Fruit fly (Drosophila melanogaster) whole organism, adult: ENCODE results near the gene CG43062.

Experiments used
- CG11617 ChIP-seq: fragments of 200-800 bp; sonication (Bioruptor generic); optimal IDR thresholded peaks from 2 replicates; lab custom pipeline; 2017; ENCODE audit warnings: mild to moderate bottlenecking, missing biosample characterization, missing genetic modification reagents, missing genetic modification characterization
- CG12768 ChIP-seq: fragments of 200-800 bp; sonication (Bioruptor generic); optimal IDR thresholded peaks from 2 replicates; lab custom pipeline; 2017; ENCODE audit warnings: missing biosample characterization, missing genetic modification characterization, mild to moderate bottlenecking, moderate library complexity, missing genetic modification reagents
- CG14711 ChIP-seq: fragments of 200-800 bp; sonication (Bioruptor generic); optimal IDR thresholded peaks from 2 replicates; lab custom pipeline; 2018; ENCODE audit warnings: missing biosample characterization, mild to moderate bottlenecking, missing genetic modification characterization, moderate library complexity
- CG1620 ChIP-seq: fragments of 200-800 bp; sonication (Bioruptor generic); optimal IDR thresholded peaks from 2 replicates; lab custom pipeline; 2016; ENCODE audit warnings: missing biosample characterization, missing genetic modification characterization
- CG33017 ChIP-seq: fragments of 200-800 bp; sonication (Bioruptor generic); optimal IDR thresholded peaks from 2 replicates; lab custom pipeline; 2018; ENCODE audit warnings: missing biosample characterization, mild to moderate bottlenecking, missing genetic modification characterization, moderate library complexity
- CG5204 ChIP-seq: fragments of 200-800 bp; sonication (Bioruptor generic); optimal IDR thresholded peaks from 2 replicates; lab custom pipeline; 2016; ENCODE audit warnings: missing biosample characterization, missing genetic modification characterization
- CG7045 ChIP-seq: fragments of 200-800 bp; sonication (Bioruptor generic); optimal IDR thresholded peaks from 2 replicates; lab custom pipeline; 2017; ENCODE audit warnings: missing biosample characterization, mild to moderate bottlenecking, missing genetic modification characterization
- CG7101 ChIP-seq: fragments of 200-800 bp; sonication (Bioruptor generic); optimal IDR thresholded peaks from 2 replicates; lab custom pipeline; 2018; ENCODE audit warnings: missing biosample characterization, mild to moderate bottlenecking, missing genetic modification characterization, moderate library complexity
- Clk ChIP-seq: fragments of 200-800 bp; sonication (Bioruptor generic); optimal IDR thresholded peaks from 2 replicates; lab custom pipeline; 2017; ENCODE audit warnings: missing biosample characterization, missing genetic modification characterization
- Crg-1 ChIP-seq: fragments of 200-800 bp; sonication (Bioruptor generic); optimal IDR thresholded peaks from 2 replicates; lab custom pipeline; 2016; ENCODE audit warnings: missing biosample characterization, missing genetic modification characterization
- Hr96 ChIP-seq: fragments of 200-800 bp; sonication (Bioruptor generic); optimal IDR thresholded peaks from 2 replicates; lab custom pipeline; 2016; ENCODE audit warnings: missing biosample characterization, missing genetic modification characterization
- Mnt ChIP-seq: fragments of 200-800 bp; sonication (Bioruptor generic); optimal IDR thresholded peaks from 2 replicates; lab custom pipeline; 2016; ENCODE audit warnings: missing biosample characterization, mild to moderate bottlenecking, missing genetic modification characterization
- bab1 ChIP-seq: fragments of 200-800 bp; sonication (Bioruptor generic); optimal IDR thresholded peaks from 3 replicates; lab custom pipeline; 2019; ENCODE audit warnings: missing biosample characterization, mild to moderate bottlenecking, missing genetic modification characterization, moderate library complexity
- cic ChIP-seq: fragments of 200-800 bp; sonication (Bioruptor generic); optimal IDR thresholded peaks from 2 replicates; lab custom pipeline; 2017; ENCODE audit warnings: missing biosample characterization, mild to moderate bottlenecking, missing genetic modification characterization, moderate library complexity
- cnc ChIP-seq, 2 experiments: fragments of >200 bp; optimal IDR thresholded peaks; 2 replicates each; lab custom pipeline; 2017
- kay ChIP-seq: fragments of 200-800 bp; sonication (Bioruptor generic); peaks from one replicate; lab custom pipeline; 2016; ENCODE audit warnings: missing biosample characterization, missing genetic modification characterization, borderline replicate concordance
- ovo ChIP-seq: fragments of 200-800 bp; sonication (Bioruptor generic); optimal IDR thresholded peaks from 2 replicates; lab custom pipeline; 2016; ENCODE audit warnings: missing biosample characterization, missing genetic modification characterization
- pad ChIP-seq: fragments of 200-800 bp; sonication (Bioruptor generic); optimal IDR thresholded peaks from 3 replicates; lab custom pipeline; 2017; ENCODE audit warnings: missing biosample characterization, missing genetic modification characterization, mild to moderate bottlenecking, moderate library complexity, missing genetic modification reagents
- tj ChIP-seq: fragments of 200-800 bp; sonication (Bioruptor generic); optimal IDR thresholded peaks from 3 replicates; lab custom pipeline; 2017; ENCODE audit warnings: missing biosample characterization, mild to moderate bottlenecking, missing genetic modification characterization, moderate library complexity
- toe ChIP-seq: fragments of 200-800 bp; sonication (Bioruptor generic); optimal IDR thresholded peaks from 2 replicates; lab custom pipeline; 2016; ENCODE audit warnings: missing biosample characterization, missing genetic modification characterization

CG43062 gene

DNA sequence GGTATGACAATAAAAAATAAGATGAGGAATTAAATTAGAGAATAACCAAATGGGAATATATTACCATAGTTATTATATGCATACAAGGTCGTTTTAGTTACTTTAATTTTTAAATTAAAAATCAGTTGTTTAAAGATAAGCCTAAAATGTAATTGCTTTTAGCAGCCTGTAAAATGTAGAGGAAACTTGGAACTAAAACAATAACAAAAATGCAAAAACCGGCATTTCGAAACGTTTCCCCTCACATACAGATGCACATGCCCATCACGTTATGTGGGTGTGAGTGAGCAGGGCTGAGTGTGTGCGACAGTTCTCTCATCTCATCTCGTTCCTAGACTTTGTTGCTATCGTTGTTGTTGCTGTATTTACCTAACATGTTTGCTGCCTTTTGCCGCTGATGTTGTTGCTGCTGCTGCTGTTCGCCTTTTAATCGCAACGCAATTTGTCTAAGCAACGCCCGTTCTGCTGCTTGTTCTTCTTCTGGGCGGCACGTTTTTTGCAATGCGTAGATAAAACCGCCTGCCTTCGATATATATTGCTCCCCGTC, 9.1 kb downstream of the CG43062 start:
- TF ChIP-seq Mnt (GFP tag; lab: Kevin White, UChicago) (peak; percentile 36), Crg-1 (GFP tag; lab: Kevin White, UChicago) (no peak), CG12768 (GFP tag; lab: Kevin White, UChicago) (no peak), kay (peak; percentile 96), bab1 (GFP tag; lab: Kevin White, UChicago) (no peak), pad (GFP tag; lab: Kevin White, UChicago) (peak; percentile 94), CG1620 (peak; percentile 35), CG7045 (no peak), toe (no peak), tj (GFP tag; lab: Kevin White, UChicago) (no peak), CG11617 (GFP tag; lab: Kevin White, UChicago) (no peak), cic (peak; percentile 31), Hr96 (GFP tag; lab: Kevin White, UChicago) (no peak), CG33017 (no peak), ovo (peak; percentile 32), Clk (GFP tag; lab: Kevin White, UChicago) (no peak), CG5204 (GFP tag; lab: Kevin White, UChicago) (no peak), CG7101 (tag; lab: Kevin White, UChicago) (no peak), CG14711 (tag; lab: Kevin White, UChicago) (no peak), cnc (optimal IDR thresholded peaks at IDR 0.05; lab: Kevin White, UChicago) (no peak)

DNA sequence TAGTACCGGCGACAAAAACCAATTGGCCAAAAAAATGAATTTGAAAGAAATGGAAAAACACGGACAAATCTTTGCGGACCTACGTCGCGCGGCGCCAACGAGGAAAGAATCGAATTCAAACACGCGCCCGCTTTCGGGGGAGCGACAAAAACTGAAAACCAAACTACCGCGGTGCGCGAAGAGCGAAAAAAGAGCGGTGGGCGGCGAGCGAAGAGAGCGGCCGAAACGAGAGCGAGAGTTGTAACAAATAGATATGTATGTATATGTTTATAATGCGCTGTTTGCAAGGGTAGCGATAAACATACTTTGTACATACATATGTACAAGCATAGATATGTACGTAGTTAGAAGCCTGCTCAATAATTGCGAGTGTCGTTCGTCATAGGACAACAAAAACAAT, 9.8 kb downstream of the CG43062 start:
- TF ChIP-seq CG14711 (tag; lab: Kevin White, UChicago) (no peak), CG33017 (no peak), toe (no peak), ovo (no peak), kay (no peak), Hr96 (GFP tag; lab: Kevin White, UChicago) (no peak), CG5204 (GFP tag; lab: Kevin White, UChicago) (no peak)

DNA sequence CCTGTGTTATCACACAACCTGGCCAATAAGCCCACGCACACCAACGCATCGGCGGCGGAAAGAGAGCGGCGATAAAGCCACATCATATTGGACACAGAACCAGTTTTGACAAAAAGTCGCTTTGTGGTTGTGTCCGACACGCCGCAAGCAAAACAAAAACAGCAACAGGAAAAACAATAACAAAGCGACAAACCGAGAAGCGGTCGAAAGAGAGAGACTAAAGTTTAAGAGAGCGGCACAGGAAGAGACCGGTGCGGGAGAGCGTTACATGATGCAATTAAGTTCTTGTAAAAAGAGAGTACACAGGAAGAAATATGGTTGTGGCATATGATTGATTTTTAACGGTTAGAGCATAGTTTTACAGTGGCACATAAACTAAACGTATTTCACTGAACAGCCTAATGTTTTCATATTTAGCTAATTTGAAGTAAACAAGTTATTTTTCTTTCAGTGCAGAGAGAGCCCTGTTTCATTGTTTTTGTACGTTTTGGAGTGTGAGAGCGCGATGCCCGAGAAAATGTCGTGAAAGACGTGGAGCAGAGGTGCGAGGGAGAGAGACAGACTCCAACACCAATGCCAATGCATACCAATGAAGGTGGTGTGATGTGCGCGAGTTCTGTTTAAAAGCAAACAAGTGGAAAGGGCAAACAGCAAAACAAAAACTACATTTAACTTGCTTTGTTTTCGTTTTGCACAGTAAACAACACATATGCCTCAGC, 10.7 kb downstream of the CG43062 start:
- TF ChIP-seq cic (peak; percentile 97), cnc (optimal IDR thresholded peaks at IDR 0.05; lab: Kevin White, UChicago) (no peak), CG11617 (GFP tag; lab: Kevin White, UChicago) (peak; percentile 100), Hr96 (GFP tag; lab: Kevin White, UChicago) (peak; percentile 100), CG5204 (GFP tag; lab: Kevin White, UChicago) (peak; percentile 100), kay (peak; percentile 99), Mnt (GFP tag; lab: Kevin White, UChicago) (peak; percentile 99), ovo (peak; percentile 96), CG7045 (peak; percentile 100), pad (GFP tag; lab: Kevin White, UChicago) (peak; percentile 97), tj (GFP tag; lab: Kevin White, UChicago) (peak; percentile 97), CG12768 (GFP tag; lab: Kevin White, UChicago) (peak; percentile 100), toe (peak; percentile 100), Clk (GFP tag; lab: Kevin White, UChicago) (peak; percentile 100), CG33017 (peak; percentile 100), bab1 (GFP tag; lab: Kevin White, UChicago) (peak; percentile 99), Crg-1 (GFP tag; lab: Kevin White, UChicago) (peak; percentile 100), CG14711 (tag; lab: Kevin White, UChicago) (peak; percentile 99), CG1620 (peak; percentile 100), CG7101 (tag; lab: Kevin White, UChicago) (peak; percentile 100)

DNA sequence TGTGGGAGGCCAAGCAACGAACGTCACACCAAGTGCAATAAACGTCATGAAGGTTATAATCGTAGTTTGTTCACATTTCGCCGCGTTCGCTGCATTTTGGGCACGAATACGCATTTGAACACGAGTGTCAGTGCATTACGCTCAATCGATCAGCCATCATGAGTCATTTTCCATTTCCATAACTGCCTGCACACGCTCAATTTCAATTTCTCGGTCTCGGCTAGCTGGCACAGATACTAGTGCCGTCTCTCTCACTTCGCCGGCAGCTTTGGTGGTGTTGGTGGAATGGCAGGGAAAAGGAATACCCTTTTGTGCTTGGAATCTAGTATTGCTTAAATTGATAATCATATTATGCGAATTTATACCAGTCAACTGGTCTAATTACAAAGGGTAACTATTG, 11.6 kb downstream of the CG43062 start:
- TF ChIP-seq bab1 (GFP tag; lab: Kevin White, UChicago) (no peak), kay (peak; percentile 98), tj (GFP tag; lab: Kevin White, UChicago) (peak; percentile 72), CG14711 (tag; lab: Kevin White, UChicago) (no peak)

DNA sequence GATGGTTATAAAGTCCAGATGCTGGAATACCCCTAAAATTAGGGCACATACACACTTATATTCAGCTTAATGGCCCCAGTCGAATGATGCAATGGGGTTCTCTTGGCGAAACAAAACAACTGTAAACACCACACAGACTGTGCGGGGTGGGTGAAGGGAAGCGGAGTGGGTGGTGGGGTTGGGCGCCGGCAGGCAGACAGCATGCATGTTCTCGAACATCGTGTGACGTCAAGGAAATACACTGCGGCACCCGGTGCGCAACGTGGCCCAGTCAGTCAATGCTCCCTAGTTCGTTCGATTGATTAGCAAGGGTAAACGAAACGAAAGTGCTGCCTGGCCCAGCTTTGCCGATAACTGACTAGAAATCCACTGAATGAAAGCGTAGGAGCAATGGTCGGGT, 12.4 kb downstream of the CG43062 start:
- no peak for TF ChIP-seq pad (GFP tag; lab: Kevin White, UChicago)
- TF ChIP-seq Clk (GFP tag; lab: Kevin White, UChicago), result peak; percentile 57
- no peak for TF ChIP-seq CG11617 (GFP tag; lab: Kevin White, UChicago)
- TF ChIP-seq CG1620, result no peak
- no peak for TF ChIP-seq CG5204 (GFP tag; lab: Kevin White, UChicago)
- TF ChIP-seq cic, result peak; percentile 20
- TF ChIP-seq CG7045, result no peak
- peak; percentile 83 for TF ChIP-seq CG12768 (GFP tag; lab: Kevin White, UChicago)
- TF ChIP-seq kay, result peak; percentile 72
- peak; percentile 8 for TF ChIP-seq ovo

DNA sequence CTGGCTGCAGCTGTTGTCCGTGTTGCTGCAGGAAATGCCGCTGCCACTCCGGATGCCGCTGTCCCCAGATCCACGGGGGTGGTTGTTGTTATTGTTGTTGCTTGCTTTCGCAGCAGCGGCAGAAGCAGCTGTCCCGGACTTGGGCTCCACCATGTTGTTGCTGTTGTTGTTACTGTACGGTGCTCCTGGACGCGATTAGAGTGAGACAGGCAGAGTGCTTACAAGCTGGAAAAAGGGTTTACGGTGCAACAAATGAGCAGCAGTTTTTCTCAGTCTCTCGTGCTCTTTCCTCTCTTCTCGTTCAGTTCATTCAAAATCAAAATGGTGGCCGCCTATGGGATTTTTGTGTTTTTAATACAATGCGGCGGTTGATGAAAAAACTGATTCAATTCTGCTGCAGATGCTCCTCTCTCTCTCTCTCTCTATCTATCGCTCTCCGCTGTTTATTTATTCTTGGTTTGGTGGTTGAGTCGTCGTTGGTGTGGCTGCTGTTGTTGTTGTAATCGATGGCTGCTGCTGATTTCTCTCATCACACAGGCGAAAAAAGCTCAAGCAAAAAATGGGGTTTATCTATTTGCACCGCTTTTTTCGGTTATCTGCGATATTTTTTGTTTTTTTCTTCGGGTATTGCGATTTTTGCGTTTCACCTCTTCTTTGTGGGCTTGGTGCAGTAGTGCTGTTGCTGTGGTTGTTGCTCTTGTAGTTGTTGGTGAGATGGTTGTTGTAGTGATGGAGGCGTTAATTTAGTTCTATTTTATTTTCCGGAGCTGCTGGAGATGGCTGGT, 13.6 kb downstream of the CG43062 start:
- peak; percentile 70 for TF ChIP-seq tj (GFP tag; lab: Kevin White, UChicago)
- TF ChIP-seq pad (GFP tag; lab: Kevin White, UChicago), result no peak
- TF ChIP-seq toe, result no peak
- TF ChIP-seq CG33017, result no peak
